Fruit fly (Drosophila melanogaster) whole organism, embryonic: ENCODE data around the gene CG31249.

Source experiments
- CG12155 ChIP-seq: fragments of 200-800 bp; sonication (Bioruptor generic); optimal IDR thresholded peaks from 3 replicates; lab custom pipeline; 2016; ENCODE audit warnings: missing biosample characterization, missing genetic modification characterization
- CG12942 ChIP-seq: fragments of 200-800 bp; sonication (Bioruptor generic); optimal IDR thresholded peaks from 3 replicates; lab custom pipeline; 2016; ENCODE audit warnings: missing biosample characterization, missing genetic modification characterization
- CG3163 ChIP-seq: fragments of 200-800 bp; sonication (Bioruptor generic); optimal IDR thresholded peaks from 3 replicates; lab custom pipeline; 2016; ENCODE audit warnings: missing biosample characterization, missing genetic modification characterization
- D19A ChIP-seq: fragments of 200-800 bp; optimal IDR thresholded peaks from 3 replicates; lab custom pipeline; 2019; ENCODE audit warnings: missing biosample characterization, mild to moderate bottlenecking, missing genetic modification characterization, moderate library complexity
- Nf-YA ChIP-seq: fragments of 200-800 bp; sonication (Bioruptor generic); IDR thresholded peaks from 2 replicates; pipeline ENCODE4 v1.3.6; 2022; ENCODE audit warnings: missing biosample characterization, missing genetic modification characterization
- chm ChIP-seq: fragments of 200-800 bp; sonication (Bioruptor generic); IDR thresholded peaks from 2 replicates; pipeline ENCODE4 v1.3.6; 2022; ENCODE audit warnings: missing biosample characterization, missing genetic modification characterization
- eyg ChIP-seq: fragments of 200-800 bp; sonication (Bioruptor generic); optimal IDR thresholded peaks from 3 replicates; lab custom pipeline; 2016; ENCODE audit warnings: missing biosample characterization, missing genetic modification characterization
- fd96Cb ChIP-seq: fragments of 200-800 bp; sonication (Bioruptor generic); optimal IDR thresholded peaks from 2 replicates; lab custom pipeline; 2018; ENCODE audit warnings: missing biosample characterization, mild to moderate bottlenecking, missing genetic modification characterization, moderate library complexity
- odd ChIP-seq: fragments of 200-800 bp; sonication (Bioruptor generic); optimal IDR thresholded peaks from 2 replicates; lab custom pipeline; 2017; ENCODE audit warnings: missing biosample characterization, mild to moderate bottlenecking, missing genetic modification characterization
- zf30C ChIP-seq: fragments of 200-800 bp; sonication (Bioruptor generic); optimal IDR thresholded peaks from 3 replicates; lab custom pipeline; 2018; ENCODE audit warnings: missing biosample characterization, mild to moderate bottlenecking, missing genetic modification characterization

DNA sequence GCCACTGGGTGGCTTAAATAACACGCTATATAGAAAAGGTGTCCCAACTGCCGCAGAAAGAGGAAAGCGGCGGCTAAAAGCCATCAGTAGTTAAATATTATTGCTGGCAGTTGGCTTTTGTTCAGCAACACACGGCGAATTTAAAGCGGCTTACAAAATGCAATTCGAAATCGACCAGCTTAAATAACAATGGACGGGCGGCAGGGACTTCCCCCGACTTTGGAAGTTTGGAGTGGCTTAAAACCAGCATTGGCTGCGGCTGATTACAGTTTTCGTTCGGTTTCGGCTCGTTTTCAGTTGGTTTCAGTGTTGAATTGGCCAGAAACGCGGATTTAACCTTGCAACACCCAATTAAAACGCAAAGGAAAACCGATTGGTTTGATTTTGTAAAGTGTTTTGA lies 18.3 kb upstream of the CG31249 start:
- TF ChIP-seq CG3163 (GFP tag; lab: Kevin White, UChicago) (no peak), zf30C (GFP tag; lab: Kevin White, UChicago) (no peak), CG12942 (GFP tag; lab: Kevin White, UChicago) (no peak), D19A (no peak), Nf-YA (GFP tag; lab: Robert Waterston, UW) (no peak), fd96Cb (no peak), CG12155 (GFP tag; lab: Kevin White, UChicago) (no peak), eyg (GFP tag; lab: Kevin White, UChicago) (no peak), chm (GFP tag; lab: Robert Waterston, UW) (no peak), odd (GFP tag; lab: Kevin White, UChicago) (no peak)
